Fruit fly (Drosophila melanogaster): ENCODE measurements around the gene Coprox.

The Coprox gene

dm6 chr2L:6971597-6972036 is 7.4 kb downstream of the Coprox start, which contains the start of gene snRNP-U1-70K (continued):
- peak; percentile 10 for TF ChIP-seq CG13424 (tag; optimal IDR thresholded peaks at IDR 0.05)
- TF ChIP-seq CG42726 (GFP tag; IDR thresholded peaks at IDR 0.05; ENCODE audit: partially characterized antibody), result 0 out of 2 replicates have a peak, but pooled peaks have one; percentile 15
- TF ChIP-seq gt (GFP tag; IDR thresholded peaks at IDR 0.05), result no peak
- TF ChIP-seq dm (GFP tag; optimal IDR thresholded peaks at IDR 0.05), result no peak
- peak; percentile 7 for TF ChIP-seq Ets65A (GFP tag)
- TF ChIP-seq Stat92E (GFP tag; optimal IDR thresholded peaks at IDR 0.05), result peak in 1 of 3 experiments; percentile 5
- no peak for TF ChIP-seq ab (GFP tag; optimal IDR thresholded peaks at IDR 0.05)
- peak; percentile 52; the same call in 1 of the 3 replicates for TF ChIP-seq knrl (GFP tag; IDR thresholded peaks at IDR 0.05; ENCODE audit: partially characterized antibody)
- peak; percentile 83 for TF ChIP-seq Med (GFP tag)
- 0 out of 3 replicates have a peak, but pooled peaks have one; percentile 7 for TF ChIP-seq zfh1 (GFP tag; IDR thresholded peaks at IDR 0.05)
- no peak; the same call in 2 of the 3 replicates for TF ChIP-seq CG34224 (GFP tag; IDR thresholded peaks at IDR 0.05; ENCODE audit: partially characterized antibody)
- TF ChIP-seq Dp (GFP tag; optimal IDR thresholded peaks at IDR 0.05), result peak; percentile 55
- no peak for TF ChIP-seq H2.0 (GFP tag; IDR thresholded peaks at IDR 0.05)
- peak; percentile 82 for TF ChIP-seq Lhr (GFP tag; optimal IDR thresholded peaks at IDR 0.05)
- TF ChIP-seq Rfx (GFP tag; IDR thresholded peaks at IDR 0.05), result peak; percentile 50
- TF ChIP-seq MBD-R2 (GFP tag; IDR thresholded peaks at IDR 0.05), result no peak; the same call in 1 of the 2 replicates
- no peak for TF ChIP-seq lov (optimal IDR thresholded peaks at IDR 0.05)
- no peak for TF ChIP-seq lov (GFP tag; IDR thresholded peaks at IDR 0.05)
- no peak for TF ChIP-seq Nf-YA (GFP tag; IDR thresholded peaks at IDR 0.05)
- TF ChIP-seq CG34422 (GFP tag; IDR thresholded peaks at IDR 0.05), result peak; percentile 43; the same call in 1 of the 3 replicates
- TF ChIP-seq klu (GFP tag; IDR thresholded peaks at IDR 0.05), result no peak

DNA sequence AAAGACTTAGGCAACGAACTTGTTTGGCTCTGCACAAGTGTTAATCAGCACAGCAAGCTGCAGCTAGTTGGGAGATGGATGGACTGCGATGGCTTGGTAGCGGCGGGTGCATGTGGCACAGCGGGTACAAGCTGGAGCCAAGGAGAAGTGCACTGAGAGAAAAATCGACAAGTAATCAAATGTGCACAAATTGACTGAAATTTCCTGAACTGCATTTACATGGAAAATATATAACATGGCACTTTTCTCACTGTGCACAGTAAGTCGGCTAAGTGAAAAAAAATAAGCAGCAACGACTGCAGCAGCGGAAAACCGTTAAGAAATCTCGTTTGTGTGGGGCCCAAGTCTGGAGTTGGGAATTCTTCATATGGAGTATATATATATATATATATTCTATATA is 26.9 kb downstream of the Coprox start:
- peak; percentile 32; the same call in 1 of the 2 replicates for TF ChIP-seq ttk (GFP tag; IDR thresholded peaks at IDR 0.05)
- peak; percentile 47 for TF ChIP-seq sisA (GFP tag; IDR thresholded peaks at IDR 0.05)
- peak in 1 of 2 experiments; percentile 56 for TF ChIP-seq bsh (GFP tag; optimal IDR thresholded peaks at IDR 0.05)
- TF ChIP-seq GATAe (GFP tag; conservative IDR thresholded peaks at IDR 0.05), result no peak
- TF ChIP-seq Ptx1 (GFP tag; IDR thresholded peaks at IDR 0.05), result peak; percentile 34; the same call in 1 of the 2 replicates
- peak; percentile 27 for TF ChIP-seq Xbp1 (GFP tag; optimal IDR thresholded peaks at IDR 0.05)
- peak; percentile 5 for TF ChIP-seq CG10979 (tag; optimal IDR thresholded peaks at IDR 0.05)
- peak; percentile 78 for TF ChIP-seq Drgx (GFP tag; IDR thresholded peaks at IDR 0.05)
- peak; percentile 32; the same call in 1 of the 2 replicates for TF ChIP-seq Xrp1 (GFP tag; IDR thresholded peaks at IDR 0.05)
- TF ChIP-seq sens-2 (GFP tag; IDR thresholded peaks at IDR 0.05), result 0 out of 2 replicates have a peak, but pooled peaks have one; percentile 13
- TF ChIP-seq sens (GFP tag), result peak; percentile 88
- TF ChIP-seq unpg (GFP tag; optimal IDR thresholded peaks at IDR 0.05), result peak; percentile 4
- no peak for TF ChIP-seq Vsx1 (GFP tag; optimal IDR thresholded peaks at IDR 0.05)
- 0 out of 2 replicates have a peak, but pooled peaks have one; percentile 31 for TF ChIP-seq chm (GFP tag; IDR thresholded peaks at IDR 0.05)
- TF ChIP-seq lmd (GFP tag; IDR thresholded peaks at IDR 0.05), result 0 out of 2 replicates have a peak, but pooled peaks have one; percentile 8
- no peak for TF ChIP-seq TFAM (GFP tag; optimal IDR thresholded peaks at IDR 0.05)
- TF ChIP-seq ewg (GFP tag; optimal IDR thresholded peaks at IDR 0.05), result no peak
- no peak for TF ChIP-seq lov (optimal IDR thresholded peaks at IDR 0.05)
- 0 out of 3 replicates have a peak, but pooled peaks have one; percentile 20 for TF ChIP-seq lov (GFP tag; IDR thresholded peaks at IDR 0.05)
- 0 out of 3 replicates have a peak, but pooled peaks have one; percentile 33 for TF ChIP-seq zfh1 (GFP tag; IDR thresholded peaks at IDR 0.05)
- no peak for TF ChIP-seq hkb (optimal IDR thresholded peaks at IDR 0.05)
- 0 out of 2 replicates have a peak, but pooled peaks have one; percentile 16 for TF ChIP-seq hkb (GFP tag; IDR thresholded peaks at IDR 0.05)
- TF ChIP-seq stwl (tag; optimal IDR thresholded peaks at IDR 0.05), result no peak
- 0 out of 2 replicates have a peak, but pooled peaks have one; percentile 56 for TF ChIP-seq CG11247 (GFP tag; IDR thresholded peaks at IDR 0.05)
- TF ChIP-seq vvl (GFP tag; IDR thresholded peaks at IDR 0.05), result peak; percentile 45; the same call in 1 of the 2 replicates
- peak; percentile 63 for TF ChIP-seq nom (GFP tag; optimal IDR thresholded peaks at IDR 0.05)
- 0 out of 2 replicates have a peak, but pooled peaks have one; percentile 6 for TF ChIP-seq H2.0 (GFP tag; IDR thresholded peaks at IDR 0.05)
- no peak for TF ChIP-seq Adf1 (GFP tag; IDR thresholded peaks at IDR 0.05)
- TF ChIP-seq row (GFP tag; IDR thresholded peaks at IDR 0.05), result peak; percentile 25; the same call in 1 of the 3 replicates
- no peak for TF ChIP-seq abd-A (tag; optimal IDR thresholded peaks at IDR 0.05)
- peak; percentile 29 for TF ChIP-seq Sox102F (GFP tag; optimal IDR thresholded peaks at IDR 0.05)
- TF ChIP-seq Blimp-1 (GFP tag; optimal IDR thresholded peaks at IDR 0.05), result peak; percentile 2
